Fruit fly (Drosophila melanogaster): ENCODE results near the gene Coq8.

Gene Coq8

DNA sequence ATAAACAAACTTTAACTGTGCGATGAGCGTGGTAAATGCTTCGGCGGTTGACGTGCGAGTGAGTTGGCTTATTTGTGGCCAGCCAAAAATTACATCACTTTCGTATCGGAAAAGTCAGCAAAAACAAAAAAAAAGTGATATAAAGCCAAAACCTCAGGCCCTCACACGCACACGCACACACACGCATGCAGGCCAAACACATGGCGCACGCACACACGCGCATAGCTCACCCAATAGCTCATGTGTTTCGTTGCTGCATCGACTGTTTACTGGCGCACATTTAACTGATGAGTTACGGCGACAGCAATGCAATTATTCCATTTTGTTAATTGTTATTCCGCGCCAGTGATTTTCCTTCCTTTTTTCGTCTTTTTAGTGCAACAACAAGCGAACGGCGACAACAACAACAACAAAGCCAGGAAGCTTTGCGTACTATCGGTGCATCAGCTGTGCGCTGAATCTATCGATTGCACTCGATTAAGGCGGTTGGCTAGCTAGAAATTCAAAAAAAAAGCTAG is 2.2 kb upstream of the Coq8 start, which contains the start of gene Flad1:
Flad1 (minus strand) TSS at position 418 of the 518 bp plus-strand sequence.
- TF ChIP-seq CG32121 (GFP tag; IDR thresholded peaks at IDR 0.05) = 0 out of 2 replicates have a peak, but pooled peaks have one; percentile 8
- TF ChIP-seq CG15710 (tag; optimal IDR thresholded peaks at IDR 0.05) = no peak
- no peak for TF ChIP-seq gl (tag; optimal IDR thresholded peaks at IDR 0.05)
- TF ChIP-seq CG12605 (GFP tag; IDR thresholded peaks at IDR 0.05) = peak; percentile 18; the same call in 1 of the 2 replicates
- TF ChIP-seq fd96Ca (GFP tag; IDR thresholded peaks at IDR 0.05) = 0 out of 3 replicates have a peak, but pooled peaks have one; percentile 20

DNA sequence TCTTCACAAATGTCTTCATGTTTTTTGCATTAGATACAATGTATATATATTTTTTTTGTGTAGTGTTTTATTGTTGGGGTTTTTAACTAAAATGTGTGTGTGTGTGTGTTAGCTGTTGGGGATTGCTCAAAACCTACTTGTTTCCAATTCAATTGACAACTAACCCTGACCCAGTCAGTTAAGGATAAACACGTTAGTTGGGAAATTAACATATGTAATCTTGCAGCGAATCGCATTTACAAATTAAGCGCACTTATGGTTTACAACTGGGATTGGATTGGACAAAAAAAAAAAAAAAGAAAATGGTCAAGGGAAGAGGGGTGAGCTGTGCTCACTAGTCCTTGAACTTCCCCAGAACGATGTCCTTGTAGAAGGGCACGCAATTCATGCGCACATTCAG is 2.3 kb downstream of the Coq8 start, which contains the start of gene CG32650:
CG32650 (minus strand) TSS at position 101 of the 400 bp plus-strand sequence.
- TF ChIP-seq CG9948 (tag; optimal IDR thresholded peaks at IDR 0.05) = no peak
- TF ChIP-seq CG10348 (GFP tag; IDR thresholded peaks at IDR 0.05) = no peak
- TF ChIP-seq CG12605 (GFP tag; IDR thresholded peaks at IDR 0.05) = no peak
- TF ChIP-seq CG13204 (GFP tag; optimal IDR thresholded peaks at IDR 0.05) = no peak
- TF ChIP-seq CG17806 (tag; optimal IDR thresholded peaks at IDR 0.05) = no peak
- TF ChIP-seq Snoo (tag; optimal IDR thresholded peaks at IDR 0.05) = no peak

dm6 chrX:12897150-12897549 is 3.8 kb downstream of the Coq8 start, which contains the start of gene Pde9:
Gene Pde9, minus strand, starts transcription at chrX:12897327.
- TF ChIP-seq CG4496 (GFP tag; IDR thresholded peaks at IDR 0.05) (peak; percentile 21; the same call in 1 of the 3 replicates), CG12605 (GFP tag; IDR thresholded peaks at IDR 0.05) (peak; percentile 14; the same call in 1 of the 2 replicates), CG17806 (tag; optimal IDR thresholded peaks at IDR 0.05) (no peak), CG9948 (tag; optimal IDR thresholded peaks at IDR 0.05) (no peak), CG10348 (GFP tag; IDR thresholded peaks at IDR 0.05) (no peak), D1 (tag; optimal IDR thresholded peaks at IDR 0.05) (no peak)

DNA sequence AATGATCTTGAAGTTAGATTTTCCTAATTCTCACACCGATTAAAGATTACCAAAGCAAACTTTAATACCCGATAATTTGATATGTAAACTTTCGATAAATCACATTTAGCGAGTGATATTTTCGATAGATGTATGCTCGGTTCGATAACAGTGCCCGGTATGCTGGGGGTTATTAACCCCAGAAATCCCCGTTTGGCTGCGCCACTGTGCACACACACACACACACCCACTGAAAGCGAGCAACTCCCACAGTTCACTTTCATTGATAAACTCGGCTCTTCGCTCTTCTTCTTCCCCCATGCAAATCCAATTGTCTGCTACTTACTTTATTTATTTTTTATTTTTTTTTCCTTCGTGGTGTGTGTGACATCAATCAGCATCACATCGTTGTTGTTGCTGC is 4.5 kb downstream of the Coq8 start:
- TF ChIP-seq CG4496 (GFP tag; IDR thresholded peaks at IDR 0.05) (peak; percentile 62; the same call in 2 of the 3 replicates), CG17806 (tag; optimal IDR thresholded peaks at IDR 0.05) (peak; percentile 28), CG32121 (GFP tag; IDR thresholded peaks at IDR 0.05) (peak; percentile 22; the same call in 1 of the 2 replicates), EcR (GFP tag; optimal IDR thresholded peaks at IDR 0.05) (peak; percentile 81), gl (tag; optimal IDR thresholded peaks at IDR 0.05) (no peak), fd96Ca (GFP tag; IDR thresholded peaks at IDR 0.05) (peak; percentile 28; the same call in 1 of the 3 replicates), D1 (tag; optimal IDR thresholded peaks at IDR 0.05) (no peak), CG13204 (GFP tag; optimal IDR thresholded peaks at IDR 0.05) (no peak), Ets98B (GFP tag; IDR thresholded peaks at IDR 0.05) (no peak; the same call in 1 of the 2 replicates), CG14655 (GFP tag; optimal IDR thresholded peaks at IDR 0.05) (no peak), CG8301 (tag; optimal IDR thresholded peaks at IDR 0.05) (peak; percentile 40), CG12605 (GFP tag; IDR thresholded peaks at IDR 0.05) (no peak), CG34367 (tag; optimal IDR thresholded peaks at IDR 0.05) (no peak), CG8159 (tag; optimal IDR thresholded peaks at IDR 0.05) (peak; percentile 26), CG15710 (tag; optimal IDR thresholded peaks at IDR 0.05) (peak; percentile 17), CG9948 (tag; optimal IDR thresholded peaks at IDR 0.05) (no peak)

DNA sequence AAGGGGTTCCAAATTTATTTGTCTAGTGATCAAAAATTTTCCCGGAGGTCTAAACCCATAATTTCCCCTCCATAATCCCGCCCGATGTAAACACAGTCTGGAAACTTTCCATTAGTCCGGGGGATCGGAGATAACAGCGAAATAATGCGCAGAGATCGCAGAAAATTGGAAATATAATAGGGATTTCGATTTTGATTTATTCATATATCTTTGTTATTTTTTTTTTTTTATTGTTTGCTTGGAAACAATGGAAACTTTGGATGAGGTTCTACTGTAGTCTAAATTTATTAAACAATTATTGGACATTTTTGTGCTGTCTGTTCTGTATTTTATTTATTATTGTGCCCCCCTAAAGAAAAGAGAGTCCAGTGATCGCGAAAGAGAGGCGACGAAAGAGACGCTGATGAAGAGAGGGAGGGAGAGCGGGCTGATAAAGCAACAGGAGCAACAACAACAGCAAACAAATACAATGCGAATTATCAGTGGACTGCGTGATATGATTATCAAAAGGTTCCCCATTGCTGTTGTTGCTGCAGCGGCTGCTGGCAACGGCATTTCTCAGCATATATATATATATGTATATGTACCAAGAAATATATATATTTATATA is 5.7 kb downstream of the Coq8 start:
- no peak for TF ChIP-seq Pif1A (GFP tag; optimal IDR thresholded peaks at IDR 0.05)
- peak; percentile 58 for TF ChIP-seq EcR (GFP tag; optimal IDR thresholded peaks at IDR 0.05)
- TF ChIP-seq CG12605 (GFP tag; IDR thresholded peaks at IDR 0.05) = 0 out of 2 replicates have a peak, but pooled peaks have one; percentile 41

dm6 chrX:12893969-12894368 is 6.9 kb downstream of the Coq8 start:
- TF ChIP-seq CG14655 (GFP tag; optimal IDR thresholded peaks at IDR 0.05) = no peak
- TF ChIP-seq fd96Ca (GFP tag; IDR thresholded peaks at IDR 0.05) = no peak
- no peak for TF ChIP-seq Pif1A (GFP tag; optimal IDR thresholded peaks at IDR 0.05)

- no peak for TF ChIP-seq gl (tag; optimal IDR thresholded peaks at IDR 0.05)
- TF ChIP-seq CG14655 (GFP tag; optimal IDR thresholded peaks at IDR 0.05) = peak; percentile 84
- no peak for TF ChIP-seq CG10348 (GFP tag; IDR thresholded peaks at IDR 0.05)
- no peak for TF ChIP-seq rn (GFP tag; IDR thresholded peaks at IDR 0.05)
- TF ChIP-seq CG34367 (tag; optimal IDR thresholded peaks at IDR 0.05) = peak; percentile 64
- TF ChIP-seq Snoo (tag; optimal IDR thresholded peaks at IDR 0.05) = peak; percentile 56
- peak; percentile 23 for TF ChIP-seq CG13204 (GFP tag; optimal IDR thresholded peaks at IDR 0.05)
- peak; percentile 36; the same call in 1 of the 2 replicates for TF ChIP-seq Ets98B (GFP tag; IDR thresholded peaks at IDR 0.05)
- peak; percentile 42; the same call in 1 of the 3 replicates for TF ChIP-seq CG4496 (GFP tag; IDR thresholded peaks at IDR 0.05)
- peak; percentile 76 for TF ChIP-seq D1 (tag; optimal IDR thresholded peaks at IDR 0.05)
- peak; percentile 95 for TF ChIP-seq EcR (GFP tag; optimal IDR thresholded peaks at IDR 0.05)
- peak; percentile 77 for TF ChIP-seq CG9948 (tag; optimal IDR thresholded peaks at IDR 0.05)
- TF ChIP-seq CG8159 (tag; optimal IDR thresholded peaks at IDR 0.05) = peak; percentile 87
- peak; percentile 70 for TF ChIP-seq CG8301 (tag; optimal IDR thresholded peaks at IDR 0.05)
- no peak for TF ChIP-seq fd96Ca (GFP tag; IDR thresholded peaks at IDR 0.05)
- peak; percentile 59 for TF ChIP-seq Pif1B (GFP tag; optimal IDR thresholded peaks at IDR 0.05)
- no peak for TF ChIP-seq CG12605 (GFP tag; IDR thresholded peaks at IDR 0.05)
- peak; percentile 65 for TF ChIP-seq Pif1A (GFP tag; optimal IDR thresholded peaks at IDR 0.05)
- TF ChIP-seq CG15710 (tag; optimal IDR thresholded peaks at IDR 0.05) = peak; percentile 81
- peak; percentile 66 for TF ChIP-seq CG17806 (tag; optimal IDR thresholded peaks at IDR 0.05)
- peak; percentile 44; the same call in 1 of the 2 replicates for TF ChIP-seq CG32121 (GFP tag; IDR thresholded peaks at IDR 0.05)
Observed at dm6 chrX:12891322-12892159, 9.4 kb downstream of the Coq8 start.

Measured in whole organism, pupa.